Worm (Caenorhabditis elegans): Measurements from ENCODE around the gene glb-3.

The glb-3 gene

DNA sequence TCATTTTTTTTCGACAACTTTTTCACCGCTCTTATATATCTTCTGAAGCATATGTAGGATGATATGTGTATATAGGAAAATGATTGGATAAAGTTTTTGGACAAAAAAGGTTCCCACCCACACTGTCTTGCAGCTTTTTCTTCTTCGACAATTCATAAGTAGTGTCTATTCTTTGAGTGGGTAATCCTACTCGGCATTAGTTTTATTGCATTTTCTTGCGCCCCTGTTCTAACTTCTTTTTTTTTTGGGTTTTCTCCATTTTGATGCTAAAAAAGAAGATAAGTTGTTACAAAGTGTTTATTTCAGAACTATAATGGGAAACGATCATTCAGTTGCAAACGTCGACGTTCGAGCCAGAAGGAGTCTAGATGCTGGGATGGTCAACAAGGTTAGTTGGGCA, at the start of gene glb-3:
TSS of gene glb-3 (plus strand) at position 301 of the 400 bp plus-strand sequence.
- TF ChIP-seq fax-1 (tag; optimal IDR thresholded peaks at IDR 0.05) (no peak), unc-42 (tag; optimal IDR thresholded peaks at IDR 0.05) (no peak), pqm-1 (tag; optimal IDR thresholded peaks at IDR 0.05) (no peak), K09A11.1 (tag; optimal IDR thresholded peaks at IDR 0.05; ENCODE audit: insufficient read depth) (no peak), dmd-4 (tag; optimal IDR thresholded peaks at IDR 0.05; ENCODE audit: borderline replicate concordance) (no peak), eyg-1 (tag; optimal IDR thresholded peaks at IDR 0.05) (no peak), sox-4 (tag; optimal IDR thresholded peaks at IDR 0.05) (no peak), madf-2 (tag; optimal IDR thresholded peaks at IDR 0.05) (no peak), ceh-31 (tag; optimal IDR thresholded peaks at IDR 0.05) (no peak)

DNA sequence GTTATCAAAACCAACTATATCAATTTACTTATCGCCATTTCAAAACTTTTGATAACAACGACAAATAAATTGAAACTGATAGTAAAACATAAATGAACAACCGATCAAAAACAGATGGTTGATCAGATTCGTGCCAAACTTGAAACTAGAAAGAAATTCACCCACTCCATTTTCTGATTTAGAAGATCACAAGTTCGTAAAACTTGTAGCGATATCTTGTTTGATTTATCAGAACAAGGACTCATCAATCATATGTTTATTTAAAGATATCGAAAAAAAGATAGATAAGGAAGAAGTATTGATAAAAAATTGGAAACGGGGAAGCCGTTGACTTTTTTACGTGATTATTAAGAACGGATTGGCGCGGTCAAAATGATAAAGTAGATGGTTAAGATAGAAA, 47.3 kb upstream of the glb-3 start:
- no peak for TF ChIP-seq lim-6 (tag; optimal IDR thresholded peaks at IDR 0.05)
- no peak for TF ChIP-seq unc-3 (GFP tag; conservative IDR thresholded peaks at IDR 0.05)
- TF ChIP-seq unc-3 (tag; optimal IDR thresholded peaks at IDR 0.05): no peak
- TF ChIP-seq elt-2 (tag; optimal IDR thresholded peaks at IDR 0.05): peak; percentile 98

DNA sequence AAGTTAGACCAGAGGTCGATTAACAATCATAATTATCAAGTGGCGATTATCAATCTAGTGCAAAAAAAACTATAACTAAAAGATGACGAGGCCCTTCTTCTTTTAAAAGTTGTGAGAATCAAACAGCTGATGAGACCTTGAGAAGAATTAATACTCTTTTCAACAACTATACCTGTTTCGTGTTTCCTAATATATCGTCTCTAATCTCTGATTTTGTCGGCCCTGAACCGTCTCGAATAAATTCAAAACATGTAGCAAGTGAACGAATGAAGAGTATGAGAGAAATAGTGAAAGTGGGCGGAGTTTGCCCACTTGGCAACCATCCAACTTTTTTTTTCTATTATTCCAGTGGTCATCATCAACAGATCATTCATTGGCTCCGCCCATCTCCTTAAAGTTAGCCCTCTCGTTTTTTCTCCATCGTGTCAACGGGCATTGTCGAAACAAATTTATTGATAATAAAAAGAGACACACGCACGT, 46.8 kb upstream of the glb-3 start, which contains the start of gene Y42A5A.1:
TSS of gene Y42A5A.1 (plus strand) at position 430 of the 480 bp plus-strand sequence.
- no peak for TF ChIP-seq hlh-30 (tag; optimal IDR thresholded peaks at IDR 0.05; ENCODE audit: insufficient read depth)

DNA sequence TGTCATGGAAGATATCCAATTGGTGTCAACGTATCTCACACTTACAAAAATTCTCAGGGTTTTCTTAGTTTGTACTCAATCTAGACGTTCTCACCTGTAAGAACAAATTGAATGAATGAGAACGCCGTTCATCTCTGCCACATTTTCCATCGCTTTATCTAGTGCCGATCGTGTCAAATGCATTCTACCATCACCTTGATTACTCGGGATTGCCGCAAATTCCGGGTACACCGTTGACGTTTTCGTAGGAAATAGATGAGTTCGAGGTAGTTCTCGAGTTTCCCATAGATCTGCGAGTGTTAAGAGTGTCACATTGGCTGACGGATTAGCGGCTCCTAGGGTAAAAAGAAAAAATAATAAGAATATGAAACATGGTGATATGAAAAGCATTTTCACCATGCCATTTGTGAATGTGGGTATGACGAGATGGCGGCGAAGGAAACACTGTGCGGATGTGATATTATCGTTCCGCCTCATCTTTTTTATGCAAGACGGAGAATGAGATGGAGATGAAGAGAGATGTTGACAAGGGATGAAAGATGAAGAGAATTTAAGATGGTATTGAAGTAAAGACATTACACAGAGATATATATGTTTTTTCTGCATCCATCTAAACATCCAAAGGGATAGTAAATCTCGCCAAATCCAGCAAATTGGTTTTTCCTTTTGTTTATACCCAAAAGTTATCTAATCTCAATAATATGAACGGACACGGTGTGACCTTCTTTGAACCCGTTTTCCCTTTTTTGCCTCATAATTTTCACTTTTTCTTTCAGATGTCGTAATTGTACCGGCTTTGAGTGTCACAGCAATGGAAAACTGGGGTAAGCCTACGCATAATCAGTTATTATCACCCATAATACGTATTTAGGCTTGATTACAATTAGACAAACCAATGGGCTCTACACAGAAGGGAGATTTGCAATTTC, 41.0 kb upstream of the glb-3 start, which contains the start of gene lact-8:
TSS of gene lact-8 (minus strand) at position 445 of the 929 bp plus-strand sequence.
- TF ChIP-seq unc-55 (GFP tag; optimal IDR thresholded peaks at IDR 0.05) (no peak), hlh-15 (tag; optimal IDR thresholded peaks at IDR 0.05) (no peak), rnt-1 (tag; optimal IDR thresholded peaks at IDR 0.05) (peak; percentile 69)

DNA sequence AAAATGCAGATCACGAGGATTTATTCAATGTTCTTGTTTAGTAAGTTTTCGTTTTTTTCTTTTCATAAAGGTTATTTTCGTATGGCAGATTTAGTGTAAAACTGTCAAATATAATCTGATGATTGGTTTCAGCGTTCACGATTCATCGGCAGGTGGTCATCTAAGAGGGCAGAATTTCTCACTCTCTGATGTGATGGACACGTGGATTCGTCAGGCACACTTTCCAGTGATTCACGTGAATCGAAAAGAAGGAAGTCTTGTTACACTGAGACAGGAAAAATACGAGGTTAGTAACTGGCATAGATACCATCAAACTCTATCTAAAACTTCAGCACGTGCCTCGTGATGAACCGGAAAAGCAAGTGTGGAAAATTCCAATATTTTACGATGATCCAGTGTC, 39.7 kb upstream of the glb-3 start:
- TF ChIP-seq K09A11.1 (tag; optimal IDR thresholded peaks at IDR 0.05; ENCODE audit: insufficient read depth): no peak
- no peak for TF ChIP-seq pha-4 (tag; optimal IDR thresholded peaks at IDR 0.05)
- no peak for TF ChIP-seq ceh-31 (tag; optimal IDR thresholded peaks at IDR 0.05)
- no peak for TF ChIP-seq Y22D7AL.16 (tag; optimal IDR thresholded peaks at IDR 0.05)
- TF ChIP-seq ceh-34 (tag; optimal IDR thresholded peaks at IDR 0.05): no peak
- no peak for TF ChIP-seq elt-4 (tag; optimal IDR thresholded peaks at IDR 0.05)
- TF ChIP-seq unc-3 (GFP tag; conservative IDR thresholded peaks at IDR 0.05): no peak
- no peak for TF ChIP-seq unc-3 (tag; optimal IDR thresholded peaks at IDR 0.05)
- no peak for TF ChIP-seq hlh-6 (tag; optimal IDR thresholded peaks at IDR 0.05)
- TF ChIP-seq ceh-19 (GFP tag; optimal IDR thresholded peaks at IDR 0.05): no peak
- no peak for TF ChIP-seq ceh-30 (tag; optimal IDR thresholded peaks at IDR 0.05)

DNA sequence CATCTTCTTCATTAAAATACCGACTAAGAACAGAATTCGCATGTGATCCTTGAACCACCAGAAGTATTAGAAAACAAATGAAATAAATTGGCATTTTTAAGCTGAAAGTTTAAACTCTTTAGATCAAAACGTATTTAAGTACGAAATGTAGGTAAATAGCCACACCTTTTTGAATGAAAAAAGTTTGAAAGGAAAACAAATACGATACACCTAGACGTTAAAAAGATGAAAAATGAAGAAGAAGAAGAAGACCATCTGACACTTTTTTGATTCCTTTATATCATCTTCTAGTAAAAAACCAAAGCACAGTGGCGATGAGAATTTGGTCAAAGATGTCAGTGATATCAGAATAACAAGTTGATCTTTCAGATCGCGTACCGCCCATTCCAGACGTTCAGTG, 38.5 kb upstream of the glb-3 start, which contains the start of gene Y42A5A.3:
TSS of gene Y42A5A.3 (minus strand) at position 101 of the 400 bp plus-strand sequence.
- TF ChIP-seq ama-1 (optimal IDR thresholded peaks at IDR 0.05) (no peak), fax-1 (tag; optimal IDR thresholded peaks at IDR 0.05) (no peak), unc-3 (GFP tag; conservative IDR thresholded peaks at IDR 0.05) (no peak), unc-3 (tag; optimal IDR thresholded peaks at IDR 0.05) (no peak), hlh-13 (GFP tag; optimal IDR thresholded peaks at IDR 0.05) (no peak), gmeb-2 (tag; optimal IDR thresholded peaks at IDR 0.05) (no peak), unc-86 (tag; optimal IDR thresholded peaks at IDR 0.05) (no peak), T23F11.4 (GFP tag; optimal IDR thresholded peaks at IDR 0.05) (no peak), elt-2 (tag; optimal IDR thresholded peaks at IDR 0.05) (no peak), mec-3 (tag; optimal IDR thresholded peaks at IDR 0.05; ENCODE audit: borderline replicate concordance) (no peak), ceh-9 (tag; optimal IDR thresholded peaks at IDR 0.05) (no peak), fkh-6 (tag; optimal IDR thresholded peaks at IDR 0.05) (no peak), pros-1 (tag; optimal IDR thresholded peaks at IDR 0.05) (no peak), ceh-18 (tag; optimal IDR thresholded peaks at IDR 0.05) (no peak), dve-1 (tag; optimal IDR thresholded peaks at IDR 0.05) (no peak), zip-5 (tag; optimal IDR thresholded peaks at IDR 0.05) (no peak), pat-9 (tag; optimal IDR thresholded peaks at IDR 0.05) (no peak)
